Worm (Caenorhabditis elegans): ENCODE results near the gene W08E12.8.

DNA sequence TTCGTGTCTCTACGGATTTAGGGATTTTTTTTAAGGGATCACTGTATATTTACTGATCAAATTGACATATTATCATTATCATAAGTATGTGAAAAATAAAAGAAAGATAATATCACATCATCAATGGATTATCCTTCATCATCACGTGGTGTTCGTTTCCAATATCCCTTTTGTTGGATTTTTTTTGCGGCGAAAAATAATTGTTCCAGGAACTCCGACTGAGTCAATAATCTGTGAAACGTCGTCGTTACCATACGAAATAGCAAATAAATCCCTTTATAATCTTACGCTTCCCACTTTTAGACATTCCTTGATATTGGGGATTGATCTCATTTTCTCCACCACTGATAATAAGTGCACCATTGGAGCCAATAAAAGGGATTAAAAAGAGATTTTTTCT is 42.2 kb upstream of the W08E12.8 start:
- no peak for TF ChIP-seq mab-5 (tag; optimal IDR thresholded peaks at IDR 0.05)
- no peak for TF ChIP-seq ama-1 (optimal IDR thresholded peaks at IDR 0.05)
- TF ChIP-seq unc-39 (tag; optimal IDR thresholded peaks at IDR 0.05) = no peak
- no peak for TF ChIP-seq nhr-237 (tag; optimal IDR thresholded peaks at IDR 0.05)

Data from whole organism, L2 larva.